Worm (Caenorhabditis elegans): ENCODE data around the gene C17C3.3.
"Not testable (repeated sequence)": the region's sequence is repeated elsewhere in the genome, so short reads cannot be mapped to it uniquely, and the experiment has no call there.

The C17C3.3 gene

DNA sequence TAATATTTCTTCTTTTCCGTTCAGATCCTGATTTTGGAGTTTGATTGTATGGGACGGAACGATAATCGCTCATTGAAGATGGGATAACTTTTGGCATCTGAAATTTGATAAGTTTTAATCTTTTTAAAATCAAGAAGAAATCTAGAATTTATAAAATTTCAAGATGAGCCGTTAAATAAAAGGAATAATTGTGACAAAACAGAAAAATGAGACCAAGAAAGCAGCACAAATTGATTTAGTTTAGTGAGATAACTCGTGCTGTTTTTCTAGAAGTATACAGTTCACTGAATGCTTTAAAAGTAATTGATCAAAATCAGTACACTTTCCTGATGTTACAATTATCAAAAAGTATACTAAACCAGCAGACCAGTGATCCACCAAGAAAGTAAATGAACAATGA lies 21.4 kb upstream of the C17C3.3 start, which contains the start of gene hlh-27:
TSS of gene hlh-27 (minus strand) at position 101 of the 400 bp plus-strand sequence.
- not testable (repeated sequence) for TF ChIP-seq ZK546.5, snpc-4, pha-4 (tag; optimal IDR thresholded peaks at IDR 0.05)

- TF ChIP-seq fkh-2 (tag; optimal IDR thresholded peaks at IDR 0.05) (no peak), nhr-43 (tag; optimal IDR thresholded peaks at IDR 0.05; ENCODE audit: poor library complexity, severe bottlenecking) (no peak), nhr-76 (tag; optimal IDR thresholded peaks at IDR 0.05) (no peak), egl-27 (tag; optimal IDR thresholded peaks at IDR 0.05) (no peak)
Observed at ce11 chrII:5541685-5542084, 19.9 kb upstream of the C17C3.3 start, which contains the start of gene C17C3.24. TSS of gene C17C3.24 (minus strand) at chrII:5541785.

DNA sequence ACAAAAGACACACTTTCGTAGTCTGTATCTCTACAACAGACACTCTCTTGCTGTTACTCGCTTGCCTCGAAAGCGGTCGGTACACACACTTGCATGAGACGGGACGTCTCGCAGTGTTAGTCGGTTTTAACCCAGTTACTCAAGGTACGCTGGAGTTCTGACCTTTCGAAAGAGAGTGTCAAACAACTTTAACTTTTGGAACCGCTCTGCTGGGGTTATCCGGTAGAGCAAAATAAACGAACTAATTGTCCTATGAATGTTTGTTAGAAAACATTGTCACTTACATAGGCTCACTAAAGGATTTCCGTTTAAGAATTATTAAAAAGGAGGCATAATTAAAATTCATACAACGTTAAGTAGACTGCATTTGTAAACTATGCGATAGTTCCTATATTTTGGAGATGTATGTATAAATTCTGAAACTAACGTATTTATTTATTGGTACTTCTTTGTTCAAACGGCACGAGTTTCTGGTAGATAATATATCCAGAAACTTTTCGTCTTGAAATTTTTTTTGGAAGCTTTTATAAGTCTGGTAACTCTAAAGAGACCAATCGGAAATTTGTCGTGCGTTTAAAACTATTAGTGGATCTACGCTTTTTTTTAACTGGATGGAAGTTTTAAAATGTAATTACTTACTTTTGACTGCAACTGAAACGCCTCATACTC lies 17.9 kb upstream of the C17C3.3 start:
- TF ChIP-seq ceh-82 (tag; optimal IDR thresholded peaks at IDR 0.05) (peak; percentile 95), nhr-76 (tag; optimal IDR thresholded peaks at IDR 0.05) (peak; percentile 52), ceh-9 (tag; optimal IDR thresholded peaks at IDR 0.05) (no peak), jun-1 (tag; optimal IDR thresholded peaks at IDR 0.05) (peak; percentile 98), ceh-28 (tag; optimal IDR thresholded peaks at IDR 0.05) (peak; percentile 94), snpc-4 (tag; optimal IDR thresholded peaks at IDR 0.05) (peak; percentile 100), fkh-2 (tag; optimal IDR thresholded peaks at IDR 0.05) (peak; percentile 95), nhr-28 (tag; optimal IDR thresholded peaks at IDR 0.05) (peak; percentile 76), pqm-1 (tag; optimal IDR thresholded peaks at IDR 0.05) (peak; percentile 94), skn-1 (tag; optimal IDR thresholded peaks at IDR 0.05) (peak; percentile 95), egl-5 (tag; optimal IDR thresholded peaks at IDR 0.05) (peak; percentile 96), elt-1 (tag; optimal IDR thresholded peaks at IDR 0.05) (peak; percentile 54), pha-4 (tag; optimal IDR thresholded peaks at IDR 0.05) (peak; percentile 99), mdl-1 (tag; optimal IDR thresholded peaks at IDR 0.05) (peak; percentile 29), nhr-25 (tag; optimal IDR thresholded peaks at IDR 0.05) (peak; percentile 99), ama-1 (optimal IDR thresholded peaks at IDR 0.05) (peak; percentile 100), hmg-11 (tag; optimal IDR thresholded peaks at IDR 0.05) (peak; percentile 98), unc-62 (GFP tag; optimal IDR thresholded peaks at IDR 0.05) (peak; percentile 81), lsy-12 (tag; optimal IDR thresholded peaks at IDR 0.05) (peak; percentile 98), nhr-67 (tag; optimal IDR thresholded peaks at IDR 0.05) (peak; percentile 53), nhr-77 (tag; optimal IDR thresholded peaks at IDR 0.05) (peak; percentile 93), ztf-4 (tag; optimal IDR thresholded peaks at IDR 0.05) (peak; percentile 91), mml-1 (tag; optimal IDR thresholded peaks at IDR 0.05) (no peak), daf-12 (tag; optimal IDR thresholded peaks at IDR 0.05) (peak; percentile 67), nhr-43 (tag; optimal IDR thresholded peaks at IDR 0.05; ENCODE audit: poor library complexity, severe bottlenecking) (peak; percentile 95), tbx-2 (tag; optimal IDR thresholded peaks at IDR 0.05) (peak; percentile 97), R02D3.7 (tag; optimal IDR thresholded peaks at IDR 0.05) (peak; percentile 90), fos-1 (tag; optimal IDR thresholded peaks at IDR 0.05) (peak; percentile 90), ZK546.5 (tag; optimal IDR thresholded peaks at IDR 0.05) (peak; percentile 44), lin-15B (tag; optimal IDR thresholded peaks at IDR 0.05) (peak; percentile 85), nfya-1 (tag; optimal IDR thresholded peaks at IDR 0.05; ENCODE audit: insufficient read depth) (peak; percentile 97), egl-27 (tag; optimal IDR thresholded peaks at IDR 0.05) (peak; percentile 71), lin-39 (tag; optimal IDR thresholded peaks at IDR 0.05) (peak; percentile 97), sea-2 (GFP tag; optimal IDR thresholded peaks at IDR 0.05) (no peak), nhr-11 (tag; optimal IDR thresholded peaks at IDR 0.05) (peak; percentile 95), nhr-12 (tag; optimal IDR thresholded peaks at IDR 0.05) (no peak), fkh-10 (GFP tag; optimal IDR thresholded peaks at IDR 0.05) (peak; percentile 99), aly-2 (tag; optimal IDR thresholded peaks at IDR 0.05) (peak; percentile 88), eor-1 (tag; optimal IDR thresholded peaks at IDR 0.05) (peak in 1 of 2 experiments; percentile 71), elt-3 (tag; optimal IDR thresholded peaks at IDR 0.05) (peak in 2 of 3 experiments; percentile 77 to 92), nhr-237 (tag; optimal IDR thresholded peaks at IDR 0.05) (peak; percentile 57), zag-1 (tag; optimal IDR thresholded peaks at IDR 0.05) (peak; percentile 93), ztf-11 (tag; optimal IDR thresholded peaks at IDR 0.05) (peak; percentile 61), ceh-16 (tag; optimal IDR thresholded peaks at IDR 0.05) (peak; percentile 80), nhr-23 (tag; optimal IDR thresholded peaks at IDR 0.05) (peak; percentile 99), elt-2 (tag; optimal IDR thresholded peaks at IDR 0.05) (peak; percentile 97), unc-39 (tag; optimal IDR thresholded peaks at IDR 0.05) (peak; percentile 35)

Data from whole organism, L3 larva.